Worm (Caenorhabditis elegans) whole organism, L1 larva: ENCODE measurements around the gene Y24D9A.7.

Source experiments
- aly-2 ChIP-seq: fragments of 150-350 bp; optimal IDR thresholded peaks from 2 replicates; lab custom pipeline; 2014; ENCODE audit warnings: missing biosample characterization, missing genetic modification characterization
- blmp-1 ChIP-seq: fragments of 150-350 bp; optimal IDR thresholded peaks from 2 replicates; lab custom pipeline; 2014; ENCODE audit warnings: missing biosample characterization, missing genetic modification characterization
- ceh-63 ChIP-seq: fragments of 200-800 bp; sonication (Bioruptor generic); optimal IDR thresholded peaks from 2 replicates; lab custom pipeline; 2018; ENCODE audit warnings: mild to moderate bottlenecking, missing genetic modification characterization, missing compliant biosample characterization
- ceh-8 ChIP-seq: fragments of 200-800 bp; sonication (Bioruptor generic); optimal IDR thresholded peaks from 2 replicates; lab custom pipeline; 2018; ENCODE audit warnings: mild to moderate bottlenecking, missing genetic modification characterization, moderate library complexity, missing compliant biosample characterization
- ceh-88 ChIP-seq: fragments of 200-800 bp; sonication (Bioruptor generic); IDR thresholded peaks from 2 replicates; pipeline ENCODE4 v1.3.6; 2022; ENCODE audit warnings: missing genetic modification characterization, missing compliant biosample characterization
- ces-1 ChIP-seq: fragments of 150-350 bp; optimal IDR thresholded peaks from 2 replicates; lab custom pipeline; 2014; ENCODE audit warnings: missing biosample characterization, missing genetic modification reagents, missing genetic modification characterization
- efl-1 ChIP-seq, 4 experiments: fragments of 150-350 bp; optimal IDR thresholded peaks in 3 of 4; peaks in 1 of 4; 1 replicate in 1 of 4; 2 replicates in 3 of 4; lab custom pipeline; 2014; ENCODE audit warnings: missing biosample characterization in 2 of 4, missing genetic modification characterization in 2 of 4, missing genetic modification reagents in 2 of 4
- egl-27 ChIP-seq, 2 experiments: fragments of 150-350 bp in 1 of 2; sonication (generic microtip); optimal IDR thresholded peaks; 3 replicates each; lab custom pipeline; 2017 to 2018; ENCODE audit warnings: missing biosample characterization in 2 of 2, missing genetic modification characterization in 2 of 2, missing genetic modification reagents in 2 of 2
- ets-5 ChIP-seq: fragments of 200-800 bp; sonication (Bioruptor generic); IDR thresholded peaks from 2 replicates; pipeline ENCODE4 v1.3.6; 2022; ENCODE audit warnings: missing genetic modification characterization, missing compliant biosample characterization
- fkh-4 ChIP-seq: sonication (generic microtip); optimal IDR thresholded peaks from 2 replicates; lab custom pipeline; 2016; ENCODE audit warnings: missing compliant biosample characterization, missing genetic modification characterization, borderline replicate concordance
- fos-1 ChIP-seq: fragments of 150-350 bp; optimal IDR thresholded peaks from 2 replicates; lab custom pipeline; 2014; ENCODE audit warnings: missing biosample characterization, missing genetic modification characterization
- hlh-4 ChIP-seq: sonication (generic microtip); optimal IDR thresholded peaks from 2 replicates; lab custom pipeline; 2016; ENCODE audit warnings: mild to moderate bottlenecking, missing genetic modification characterization, missing compliant biosample characterization
- hpl-2 ChIP-seq: fragments of 150-350 bp; optimal IDR thresholded peaks from 2 replicates; lab custom pipeline; 2014; ENCODE audit warnings: missing biosample characterization, missing genetic modification reagents, missing genetic modification characterization
- isw-1 ChIP-seq: fragments of 200-800 bp; sonication (Bioruptor generic); IDR thresholded peaks from 2 replicates; pipeline ENCODE4 v1.3.6; 2022; ENCODE audit warnings: missing genetic modification characterization, missing compliant biosample characterization
- lin-13 ChIP-seq: fragments of 150-350 bp; optimal IDR thresholded peaks from 2 replicates; lab custom pipeline; 2014; ENCODE audit warnings: missing biosample characterization, missing genetic modification reagents, missing genetic modification characterization
- lin-15B ChIP-seq: fragments of 150-350 bp; sonication (generic microtip); optimal IDR thresholded peaks from 3 replicates; lab custom pipeline; 2014; ENCODE audit warnings: missing biosample characterization, missing genetic modification characterization
- lin-35 ChIP-seq, 2 experiments: fragments of 150-350 bp; optimal IDR thresholded peaks; 2 replicates each; lab custom pipeline; 2014; ENCODE audit warnings: missing biosample characterization in 2 of 2, missing genetic modification characterization in 2 of 2, missing genetic modification reagents in 2 of 2
- lin-39 ChIP-seq: fragments of 150-350 bp; optimal IDR thresholded peaks from 2 replicates; lab custom pipeline; 2014; ENCODE audit warnings: missing biosample characterization, missing genetic modification reagents, missing genetic modification characterization
- lir-3 ChIP-seq: sonication (generic microtip); optimal IDR thresholded peaks from 2 replicates; lab custom pipeline; 2016; ENCODE audit warnings: mild to moderate bottlenecking, missing genetic modification characterization, moderate library complexity, missing compliant biosample characterization; ENCODE audit not compliant: poor library complexity
- mef-2 ChIP-seq: fragments of 150-350 bp; optimal IDR thresholded peaks from 2 replicates; lab custom pipeline; 2014; ENCODE audit warnings: missing biosample characterization, missing genetic modification characterization
- nhr-12 ChIP-seq: sonication (generic microtip); optimal IDR thresholded peaks from 2 replicates; lab custom pipeline; 2017; ENCODE audit warnings: missing biosample characterization, missing genetic modification characterization
- pag-3 ChIP-seq: sonication (generic microtip); optimal IDR thresholded peaks from 2 replicates; lab custom pipeline; 2017; ENCODE audit warnings: missing genetic modification characterization, mild to moderate bottlenecking, missing compliant biosample characterization, antibody characterized with exemption, borderline replicate concordance; ENCODE audit not compliant: insufficient read depth
- pax-3 ChIP-seq: fragments of 200-800 bp; sonication (Bioruptor generic); optimal IDR thresholded peaks from 2 replicates; lab custom pipeline; 2018; ENCODE audit warnings: mild to moderate bottlenecking, missing genetic modification characterization, moderate library complexity, missing compliant biosample characterization
- rnt-1 ChIP-seq: sonication (generic microtip); optimal IDR thresholded peaks from 2 replicates; lab custom pipeline; 2016; ENCODE audit warnings: mild to moderate bottlenecking, missing genetic modification characterization, moderate library complexity, missing compliant biosample characterization
- skn-1 ChIP-seq: fragments of 150-350 bp; optimal IDR thresholded peaks from 2 replicates; lab custom pipeline; 2014; ENCODE audit warnings: missing biosample characterization, missing genetic modification characterization
- snu-23 ChIP-seq: sonication (generic microtip); optimal IDR thresholded peaks from 2 replicates; lab custom pipeline; 2016; ENCODE audit warnings: missing genetic modification characterization, missing compliant biosample characterization
- sox-4 ChIP-seq: sonication (generic microtip); optimal IDR thresholded peaks from 2 replicates; lab custom pipeline; 2016; ENCODE audit warnings: missing genetic modification characterization, missing compliant biosample characterization
- sptf-1 ChIP-seq: fragments of 150-350 bp; optimal IDR thresholded peaks from 2 replicates; lab custom pipeline; 2014; ENCODE audit warnings: missing biosample characterization, missing genetic modification characterization
- swsn-7 ChIP-seq: sonication (generic microtip); optimal IDR thresholded peaks from 2 replicates; lab custom pipeline; 2016; ENCODE audit warnings: missing genetic modification characterization, missing compliant biosample characterization
- tlp-1 ChIP-seq: fragments of 150-350 bp; optimal IDR thresholded peaks from 2 replicates; lab custom pipeline; 2014; ENCODE audit warnings: missing biosample characterization, missing genetic modification characterization
- unc-130 ChIP-seq: fragments of 150-350 bp; optimal IDR thresholded peaks from 2 replicates; lab custom pipeline; 2017; ENCODE audit warnings: missing biosample characterization, missing genetic modification characterization, inconsistent platforms
- unc-30 ChIP-seq: sonication (generic microtip); optimal IDR thresholded peaks from 2 replicates; lab custom pipeline; 2017; ENCODE audit warnings: missing biosample characterization, missing genetic modification characterization
- unc-62 ChIP-seq: fragments of 150-350 bp; optimal IDR thresholded peaks from 2 replicates; lab custom pipeline; 2014; ENCODE audit warnings: missing biosample characterization, missing genetic modification reagents, missing genetic modification characterization
- unc-86 ChIP-seq: sonication (generic microtip); optimal IDR thresholded peaks from 2 replicates; lab custom pipeline; 2016; ENCODE audit warnings: missing genetic modification characterization, missing compliant biosample characterization
- unc-98 ChIP-seq: fragments of 200-800 bp; sonication (Bioruptor generic); IDR thresholded peaks from 2 replicates; pipeline ENCODE4 v1.3.6; 2022; ENCODE audit warnings: missing genetic modification characterization, missing compliant biosample characterization
- vab-15 ChIP-seq: sonication (generic microtip); optimal IDR thresholded peaks from 2 replicates; lab custom pipeline; 2017; ENCODE audit warnings: missing genotype, mild to moderate bottlenecking, missing genetic modification characterization, missing compliant biosample characterization
- xbp-1 ChIP-seq: sonication (generic microtip); optimal IDR thresholded peaks from 2 replicates; lab custom pipeline; 2016; ENCODE audit warnings: missing genetic modification characterization, missing compliant biosample characterization
- ztf-11 ChIP-seq, 2 experiments: sonication (generic microtip); optimal IDR thresholded peaks; 2 replicates each; lab custom pipeline; 2016 to 2017; ENCODE audit warnings: missing genetic modification characterization in 2 of 2, missing biosample characterization in 1 of 2, missing compliant biosample characterization in 1 of 2

The Y24D9A.7 gene

DNA sequence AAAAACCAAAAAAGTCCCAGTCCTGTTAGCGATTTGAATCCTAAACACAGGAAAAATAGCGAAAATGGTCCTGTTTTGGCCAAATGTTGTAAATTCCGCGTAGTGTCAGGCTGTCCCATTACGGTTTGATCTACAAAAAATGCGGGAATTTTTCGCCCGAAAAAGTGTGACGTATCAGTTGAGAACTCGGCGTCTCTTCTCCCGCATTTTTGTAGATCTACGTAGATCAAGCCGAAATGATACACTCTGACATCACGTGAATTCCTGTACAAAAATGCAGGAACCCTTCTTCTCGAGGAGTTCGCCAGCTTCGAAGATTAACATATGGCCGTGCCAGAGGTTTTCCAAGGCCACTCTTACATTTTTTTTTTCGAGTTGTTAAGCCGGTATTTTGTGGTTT is 9.4 kb downstream of the Y24D9A.7 start:
- no peak for TF ChIP-seq ceh-8
- TF ChIP-seq ceh-63 (GFP tag; lab: Kevin White, UChicago): no peak
- TF ChIP-seq unc-30 (tag; lab: Kevin White, UChicago): no peak
- no peak for TF ChIP-seq unc-62 (GFP tag; lab: Kevin White, UChicago)
- no peak for TF ChIP-seq hpl-2
- no peak for TF ChIP-seq nhr-12 (tag; lab: Kevin White, UChicago)
- no peak for TF ChIP-seq xbp-1
- TF ChIP-seq ces-1: no peak
- TF ChIP-seq unc-130 (tag; lab: Kevin White, UChicago): no peak
- no peak for TF ChIP-seq rnt-1 (tag; lab: Kevin White, UChicago)
- no peak for TF ChIP-seq pax-3
- no peak for TF ChIP-seq lin-13 (GFP tag; lab: Kevin White, UChicago)
- TF ChIP-seq blmp-1 (tag; lab: Kevin White, UChicago): no peak
- no peak for TF ChIP-seq ceh-88
- TF ChIP-seq skn-1 (tag; lab: Kevin White, UChicago): no peak
- no peak for TF ChIP-seq snu-23 (GFP tag; lab: Kevin White, UChicago)
- TF ChIP-seq fos-1 (tag; lab: Kevin White, UChicago): no peak
- no peak for TF ChIP-seq sptf-1 (tag; lab: Kevin White, UChicago)
- TF ChIP-seq, all 84 proteins: peak for 0

DNA sequence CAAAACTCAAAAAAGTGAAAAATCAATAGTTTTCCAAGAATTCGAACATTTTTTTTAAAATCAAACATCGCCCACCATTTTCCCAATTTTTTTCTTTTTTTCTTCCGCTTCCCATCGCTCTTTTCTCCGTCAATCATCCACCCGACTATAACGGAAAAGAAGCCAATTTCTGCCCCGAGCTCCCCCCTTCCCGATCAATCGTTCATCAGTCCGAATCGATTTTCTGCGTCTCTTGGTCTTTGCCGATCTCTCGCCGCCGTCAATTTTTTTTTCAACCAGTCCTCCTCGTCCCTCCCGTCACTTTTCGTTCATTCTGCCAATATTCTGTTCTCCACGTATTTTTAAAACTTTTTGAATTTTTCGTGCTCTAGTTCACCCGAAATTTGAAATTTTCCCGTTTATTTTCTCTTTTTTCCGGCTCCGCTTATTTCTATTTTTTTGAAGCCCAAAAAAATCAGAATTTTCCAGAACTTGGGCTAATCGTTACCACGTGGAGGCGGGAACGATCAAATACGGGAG is 11.0 kb downstream of the Y24D9A.7 start, which contains the start of gene ell-1:
Gene ell-1, plus strand, starts transcription at position 469 of the 519 bp plus-strand sequence.
- no peak for TF ChIP-seq tlp-1 (tag; lab: Kevin White, UChicago)
- no peak for TF ChIP-seq hlh-4 (tag; lab: Kevin White, UChicago)
- no peak for TF ChIP-seq lir-3 (tag; lab: Kevin White, UChicago)
- TF ChIP-seq nhr-12 (tag; lab: Kevin White, UChicago): no peak
- TF ChIP-seq ets-5 (GFP tag; lab: Robert Waterston, UW): no peak
- no peak for TF ChIP-seq lin-35 (GFP tag; optimal IDR thresholded peaks at IDR 0.05; lab: Kevin White, UChicago)
- no peak for TF ChIP-seq efl-1 (optimal IDR thresholded peaks at IDR 0.05; lab: Kevin White, UChicago)
- TF ChIP-seq efl-1 (GFP tag; optimal IDR thresholded peaks at IDR 0.05 in 1 of 2; lab: Kevin White, UChicago): no peak
- no peak for TF ChIP-seq lin-15B (tag; lab: Kevin White, UChicago)
- TF ChIP-seq sox-4: no peak
- no peak for TF ChIP-seq isw-1 (GFP tag; lab: Robert Waterston, UW)
- TF ChIP-seq unc-86 (tag; lab: Kevin White, UChicago): no peak
- TF ChIP-seq sptf-1 (tag; lab: Kevin White, UChicago): no peak
- TF ChIP-seq egl-27 (tag; optimal IDR thresholded peaks at IDR 0.05; lab: Kevin White, UChicago): no peak
- TF ChIP-seq, all 84 proteins: peak for 0

DNA sequence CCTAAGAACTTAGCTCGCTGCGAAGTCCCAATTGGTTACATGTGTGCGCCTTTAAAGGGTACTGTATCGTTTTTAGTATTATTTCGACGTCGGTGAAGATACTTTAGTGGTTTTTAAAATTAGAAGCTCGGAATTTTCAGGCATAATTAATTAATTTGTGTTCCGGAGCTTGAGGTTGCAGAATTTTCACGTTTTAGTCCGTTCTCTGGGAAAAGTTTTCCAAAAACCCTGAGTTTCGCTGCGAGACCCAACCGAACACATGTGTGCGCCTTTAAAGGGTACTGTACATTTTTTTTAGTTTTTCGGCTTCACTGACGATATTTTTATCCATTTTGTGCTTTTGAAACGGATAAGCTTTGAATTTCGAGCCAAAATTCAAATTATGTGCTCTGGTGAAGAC is 11.5 kb downstream of the Y24D9A.7 start:
- TF ChIP-seq sox-4: no peak
- TF ChIP-seq fos-1 (tag; lab: Kevin White, UChicago): no peak
- TF ChIP-seq unc-30 (tag; lab: Kevin White, UChicago): no peak
- TF ChIP-seq tlp-1 (tag; lab: Kevin White, UChicago): no peak
- TF ChIP-seq lin-39 (tag; lab: Kevin White, UChicago): no peak
- no peak for TF ChIP-seq swsn-7 (tag; lab: Kevin White, UChicago)
- no peak for TF ChIP-seq aly-2 (tag; lab: Kevin White, UChicago)
- TF ChIP-seq ztf-11 (tag; optimal IDR thresholded peaks at IDR 0.05; lab: Kevin White, UChicago): no peak
- no peak for TF ChIP-seq fkh-4
- no peak for TF ChIP-seq vab-15
- no peak for TF ChIP-seq unc-98 (GFP tag; lab: Robert Waterston, UW)
- TF ChIP-seq nhr-12 (tag; lab: Kevin White, UChicago): no peak
- no peak for TF ChIP-seq pag-3
- TF ChIP-seq mef-2 (tag; lab: Kevin White, UChicago): no peak
